Worm (Caenorhabditis elegans) whole organism, early embryonic: ENCODE measurements around the gene acdh-6.

Experiments used
- aly-1 ChIP-seq: sonication (generic microtip); optimal IDR thresholded peaks from 2 replicates; lab custom pipeline; 2016; ENCODE audit warnings: missing genetic modification characterization, missing compliant biosample characterization
- ama-1 ChIP-seq: fragments of 150-350 bp; optimal IDR thresholded peaks from 2 replicates; lab custom pipeline; 2014
- ets-7 ChIP-seq: sonication (generic microtip); optimal IDR thresholded peaks from 2 replicates; lab custom pipeline; 2016; ENCODE audit warnings: missing genotype, missing genetic modification characterization, missing compliant biosample characterization
- flt-1 ChIP-seq: fragments of 200-800 bp; sonication (Bioruptor generic); IDR thresholded peaks from 2 replicates; pipeline ENCODE4 v1.3.6; 2022; ENCODE audit warnings: missing genetic modification characterization, missing compliant biosample characterization
- hmg-4 ChIP-seq: fragments of 200-800 bp; sonication (Bioruptor generic); optimal IDR thresholded peaks from 2 replicates; lab custom pipeline; 2018; ENCODE audit warnings: mild to moderate bottlenecking, missing genetic modification characterization, missing compliant biosample characterization
- hnd-1 ChIP-seq: sonication (generic microtip); optimal IDR thresholded peaks from 2 replicates; lab custom pipeline; 2016; ENCODE audit warnings: missing genetic modification characterization, missing compliant biosample characterization
- sea-1 ChIP-seq: fragments of 200-800 bp; sonication (Bioruptor generic); conservative IDR thresholded peaks from 2 replicates; pipeline ENCODE4 v1.3.6; 2022; ENCODE audit warnings: missing genetic modification characterization, missing compliant biosample characterization
- tbx-37 ChIP-seq: fragments of 200-800 bp; sonication (Bioruptor generic); conservative IDR thresholded peaks from 2 replicates; pipeline ENCODE4 v1.3.6; 2022; ENCODE audit warnings: missing genetic modification reagents, missing genetic modification characterization, missing compliant biosample characterization

- TF ChIP-seq flt-1 (no peak), tbx-37 (no peak), sea-1 (GFP tag; lab: Robert Waterston, UW) (no peak), hnd-1 (tag; lab: Kevin White, UChicago) (no peak), ama-1 (lab: Kevin White, UChicago) (no peak), ets-7 (tag; lab: Kevin White, UChicago) (no peak), aly-1 (no peak), hmg-4 (GFP tag; lab: Kevin White, UChicago) (no peak)
These were observed 5.3 kb upstream of the acdh-6 start for ce11 chrIII:8555682-8556081.
